Fruit fly (Drosophila melanogaster) whole organism, prepupa: Measurements from ENCODE around the gene CG7024.
A peak's percentile ranks its signal among the peaks of the same experiment; 100 is the strongest.

Experiments
- CG10669 ChIP-seq: fragments of 200-800 bp; sonication (Bioruptor generic); optimal IDR thresholded peaks from 3 replicates; lab custom pipeline; 2018; ENCODE audit warnings: missing biosample characterization, mild to moderate bottlenecking, missing genetic modification characterization, moderate library complexity
- CG11294 ChIP-seq: fragments of 200-800 bp; sonication (Bioruptor generic); IDR thresholded peaks from 2 replicates; pipeline ENCODE4 v1.3.6; 2022; ENCODE audit warnings: missing biosample characterization, missing genetic modification characterization
- CG11762 ChIP-seq: fragments of 200-800 bp; sonication (Bioruptor generic); optimal IDR thresholded peaks from 3 replicates; lab custom pipeline; 2016; ENCODE audit warnings: missing biosample characterization, missing genetic modification characterization; ENCODE audit not compliant: insufficient read depth
- CG11902 ChIP-seq: fragments of 200-800 bp; sonication (Bioruptor generic); optimal IDR thresholded peaks from 3 replicates; lab custom pipeline; 2016; ENCODE audit warnings: missing biosample characterization, missing genetic modification characterization
- CG15336 ChIP-seq: fragments of 200-800 bp; sonication (Bioruptor generic); IDR thresholded peaks from 2 replicates; pipeline ENCODE4 v1.3.6; 2022; ENCODE audit warnings: missing biosample characterization, missing genetic modification characterization
- CG3032 ChIP-seq: fragments of 200-800 bp; optimal IDR thresholded peaks from 2 replicates; lab custom pipeline; 2019; ENCODE audit warnings: missing biosample characterization, mild to moderate bottlenecking, missing genetic modification characterization, moderate library complexity
- CG32006 ChIP-seq: fragments of 200-800 bp; sonication (Bioruptor generic); optimal IDR thresholded peaks from 3 replicates; lab custom pipeline; 2017; ENCODE audit warnings: missing biosample characterization, mild to moderate bottlenecking, missing genetic modification characterization
- CG3919 ChIP-seq: fragments of 200-800 bp; sonication (Bioruptor generic); optimal IDR thresholded peaks from 3 replicates; lab custom pipeline; 2016; ENCODE audit warnings: missing biosample characterization, missing genetic modification characterization
- CG4318 ChIP-seq: fragments of 200-800 bp; sonication (Bioruptor generic); optimal IDR thresholded peaks from 3 replicates; lab custom pipeline; 2017; ENCODE audit warnings: missing biosample characterization, mild to moderate bottlenecking, missing genetic modification characterization
- CG6163 ChIP-seq: fragments of 200-800 bp; sonication (Bioruptor generic); IDR thresholded peaks from 3 replicates; pipeline ENCODE4 v1.3.6; 2022; ENCODE audit warnings: missing biosample characterization, missing genetic modification characterization
- CG6276 ChIP-seq: fragments of 200-800 bp; sonication (Bioruptor generic); optimal IDR thresholded peaks from 2 replicates; lab custom pipeline; 2017; ENCODE audit warnings: missing biosample characterization, mild to moderate bottlenecking, missing genetic modification characterization
- CG6808 ChIP-seq: fragments of 200-800 bp; sonication (Bioruptor generic); optimal IDR thresholded peaks from 3 replicates; lab custom pipeline; 2017; ENCODE audit warnings: missing biosample characterization, missing genetic modification characterization, mild to moderate bottlenecking, moderate library complexity, missing genetic modification reagents
- CG6854 ChIP-seq: fragments of 200-800 bp; sonication (Bioruptor generic); optimal IDR thresholded peaks from 2 replicates; lab custom pipeline; 2017; ENCODE audit warnings: missing biosample characterization, mild to moderate bottlenecking, missing genetic modification characterization
- CG7368 ChIP-seq: fragments of 200-800 bp; sonication (Bioruptor generic); optimal IDR thresholded peaks from 3 replicates; lab custom pipeline; 2016; ENCODE audit warnings: missing biosample characterization, missing genetic modification characterization
- CG8119 ChIP-seq: fragments of 200-800 bp; sonication (Bioruptor generic); IDR thresholded peaks from 3 replicates; pipeline ENCODE4 v1.3.6; 2022; ENCODE audit warnings: missing biosample characterization, missing genetic modification characterization
- CG9139 ChIP-seq: fragments of 200-800 bp; sonication (Bioruptor generic); optimal IDR thresholded peaks from 3 replicates; lab custom pipeline; 2017; ENCODE audit warnings: missing biosample characterization, mild to moderate bottlenecking, missing genetic modification characterization
- Eip75B ChIP-seq: fragments of 200-800 bp; sonication (Bioruptor generic); optimal IDR thresholded peaks from 3 replicates; lab custom pipeline; 2016; ENCODE audit warnings: missing biosample characterization, missing genetic modification characterization
- Eip78C ChIP-seq: fragments of 200-800 bp; sonication (Bioruptor generic); peaks from one replicate; lab custom pipeline; 2016; ENCODE audit warnings: missing biosample characterization, missing genetic modification characterization
- Ets21C ChIP-seq: fragments of 200-800 bp; sonication (Bioruptor generic); optimal IDR thresholded peaks from 3 replicates; lab custom pipeline; 2016; ENCODE audit warnings: missing biosample characterization, missing genetic modification characterization
- Ets96B ChIP-seq: fragments of 200-800 bp; optimal IDR thresholded peaks from 2 replicates; lab custom pipeline; 2019; ENCODE audit warnings: missing biosample characterization, mild to moderate bottlenecking, missing genetic modification characterization, moderate library complexity
- Gug ChIP-seq: fragments of 200-800 bp; sonication (Bioruptor generic); IDR thresholded peaks from 2 replicates; pipeline ENCODE4 v1.3.6; 2022; ENCODE audit warnings: missing biosample characterization, missing genetic modification characterization
- Hr4 ChIP-seq: fragments of 200-800 bp; sonication (Bioruptor generic); optimal IDR thresholded peaks from 3 replicates; lab custom pipeline; 2016; ENCODE audit warnings: missing biosample characterization, missing genetic modification characterization
- Lpt ChIP-seq: fragments of 200-800 bp; sonication (Bioruptor generic); optimal IDR thresholded peaks from 3 replicates; lab custom pipeline; 2016; ENCODE audit warnings: missing biosample characterization, missing genetic modification characterization
- OdsH ChIP-seq: fragments of 200-800 bp; sonication (Bioruptor generic); optimal IDR thresholded peaks from 3 replicates; lab custom pipeline; 2016; ENCODE audit warnings: missing biosample characterization, missing genetic modification characterization
- Sox14 ChIP-seq: fragments of 200-800 bp; sonication (Bioruptor generic); optimal IDR thresholded peaks from 3 replicates; lab custom pipeline; 2016; ENCODE audit warnings: missing biosample characterization, missing genetic modification characterization
- Sox15 ChIP-seq: fragments of 200-800 bp; sonication (Bioruptor generic); optimal IDR thresholded peaks from 3 replicates; lab custom pipeline; 2016; ENCODE audit warnings: missing biosample characterization, missing genetic modification characterization
- achi ChIP-seq: fragments of 200-800 bp; sonication (Bioruptor generic); optimal IDR thresholded peaks from 3 replicates; lab custom pipeline; 2016; ENCODE audit warnings: missing biosample characterization, missing genetic modification characterization
- eg ChIP-seq: fragments of 200-800 bp; sonication (Bioruptor generic); IDR thresholded peaks from 3 replicates; pipeline ENCODE4 v1.3.6; 2022; ENCODE audit warnings: missing biosample characterization, missing genetic modification characterization
- esn ChIP-seq: fragments of 200-800 bp; sonication (Bioruptor generic); optimal IDR thresholded peaks from 2 replicates; lab custom pipeline; 2016; ENCODE audit warnings: missing biosample characterization, mild to moderate bottlenecking, missing genetic modification characterization, moderate library complexity
- fd59A ChIP-seq: fragments of 200-800 bp; sonication (Bioruptor generic); optimal IDR thresholded peaks from 2 replicates; lab custom pipeline; 2017; ENCODE audit warnings: missing biosample characterization, mild to moderate bottlenecking, missing genetic modification characterization, missing genetic modification reagents
- fd85E ChIP-seq: fragments of 200-800 bp; sonication (Bioruptor generic); optimal IDR thresholded peaks from 3 replicates; lab custom pipeline; 2016; ENCODE audit warnings: missing biosample characterization, missing genetic modification characterization
- fkh ChIP-seq: fragments of 200-800 bp; sonication (Bioruptor generic); optimal IDR thresholded peaks from 3 replicates; lab custom pipeline; 2017; ENCODE audit warnings: missing biosample characterization, mild to moderate bottlenecking, missing genetic modification characterization, moderate library complexity
- net ChIP-seq: fragments of 200-800 bp; sonication (Bioruptor generic); optimal IDR thresholded peaks from 3 replicates; lab custom pipeline; 2016; ENCODE audit warnings: missing biosample characterization, missing genetic modification characterization
- pdm3 ChIP-seq: fragments of 200-800 bp; sonication (Bioruptor generic); optimal IDR thresholded peaks from 3 replicates; lab custom pipeline; 2016; ENCODE audit warnings: missing biosample characterization, missing genetic modification characterization
- ss ChIP-seq, 2 experiments: fragments of 200-800 bp; sonication (Bioruptor generic); optimal IDR thresholded peaks; 2 replicates in 1 of 2; 3 replicates in 1 of 2; lab custom pipeline; 2017 to 2018; ENCODE audit warnings: mild to moderate bottlenecking in 2 of 2, missing biosample characterization in 2 of 2, missing genetic modification characterization in 2 of 2, moderate library complexity in 1 of 2
- topi ChIP-seq: fragments of 200-800 bp; sonication (Bioruptor generic); optimal IDR thresholded peaks from 3 replicates; lab custom pipeline; 2016; ENCODE audit warnings: missing biosample characterization, missing genetic modification characterization
- vri ChIP-seq: fragments of 200-800 bp; sonication (Bioruptor generic); optimal IDR thresholded peaks from 3 replicates; lab custom pipeline; 2016; ENCODE audit warnings: missing biosample characterization, mild to moderate bottlenecking, missing genetic modification characterization

Gene CG7024

dm6 chrX:4666650-4667360 lies 38.3 kb upstream of the CG7024 start, which contains the start of gene CG3009 (continued):
- TF ChIP-seq pdm3 (GFP tag; lab: Kevin White, UChicago) (peak; percentile 98), Eip78C (peak; percentile 99), Hr4 (GFP tag; lab: Kevin White, UChicago) (peak; percentile 97), eg (GFP tag; lab: Robert Waterston, UW) (peak; percentile 98), achi (GFP tag; lab: Kevin White, UChicago) (peak; percentile 97), CG3919 (GFP tag; lab: Kevin White, UChicago) (peak; percentile 98), OdsH (GFP tag; lab: Kevin White, UChicago) (peak; percentile 97), CG6163 (GFP tag; lab: Robert Waterston, UW) (peak; percentile 98), ss (GFP tag; optimal IDR thresholded peaks at IDR 0.05; lab: Kevin White, UChicago) (peak; percentile 92 to 97), CG11294 (GFP tag; lab: Robert Waterston, UW) (peak; percentile 93), CG6808 (GFP tag; lab: Kevin White, UChicago) (peak; percentile 95), CG10669 (GFP tag; lab: Kevin White, UChicago) (peak; percentile 96), CG11902 (GFP tag; lab: Kevin White, UChicago) (peak; percentile 97), CG6276 (peak; percentile 95), CG3032 (tag; lab: Kevin White, UChicago) (peak; percentile 94), Lpt (GFP tag; lab: Kevin White, UChicago) (peak; percentile 96), vri (GFP tag; lab: Kevin White, UChicago) (peak; percentile 97), topi (GFP tag; lab: Kevin White, UChicago) (peak; percentile 99), Gug (GFP tag; lab: Robert Waterston, UW) (peak; percentile 96), CG15336 (peak; percentile 98), Ets96B (tag; lab: Kevin White, UChicago) (peak; percentile 96), Sox15 (GFP tag; lab: Kevin White, UChicago) (peak; percentile 96), CG32006 (GFP tag; lab: Kevin White, UChicago) (peak; percentile 98), CG11762 (GFP tag; lab: Kevin White, UChicago) (peak; percentile 96), esn (GFP tag; lab: Kevin White, UChicago) (peak; percentile 99), CG8119 (peak; percentile 98), fkh (GFP tag; lab: Kevin White, UChicago) (peak; percentile 80), CG4318 (peak; percentile 96), fd85E (GFP tag; lab: Kevin White, UChicago) (peak; percentile 95), CG9139 (GFP tag; lab: Kevin White, UChicago) (peak; percentile 93), CG6854 (GFP tag; lab: Kevin White, UChicago) (peak; percentile 96), Ets21C (GFP tag; lab: Kevin White, UChicago) (peak; percentile 98), Sox14 (GFP tag; lab: Kevin White, UChicago) (peak; percentile 97)
- TF ChIP-seq, all 60 proteins: peak for 60

dm6 chrX:4669438-4669837 lies 35.7 kb upstream of the CG7024 start:
- TF ChIP-seq CG4318 (no peak), fd59A (GFP tag; lab: Kevin White, UChicago) (no peak), Eip75B (no peak), CG8119 (peak; percentile 41; the same call in 1 of the 3 replicates), CG32006 (GFP tag; lab: Kevin White, UChicago) (peak; percentile 10), net (no peak), eg (GFP tag; lab: Robert Waterston, UW) (0 out of 3 replicates have a peak, but pooled peaks have one; percentile 38), CG3919 (GFP tag; lab: Kevin White, UChicago) (no peak), fkh (GFP tag; lab: Kevin White, UChicago) (peak; percentile 1), CG7368 (GFP tag; lab: Kevin White, UChicago) (no peak), CG15336 (0 out of 2 replicates have a peak, but pooled peaks have one; percentile 36)
